Fruit fly (Drosophila melanogaster) whole organism, embryonic: Measurements from ENCODE around the gene CG9498.

Experiments used
- Atf3 ChIP-seq: fragments of 200-800 bp; sonication (Bioruptor generic); optimal IDR thresholded peaks from 3 replicates; lab custom pipeline; 2016; ENCODE audit warnings: missing biosample characterization, missing genetic modification characterization
- CG10654 ChIP-seq: fragments of 200-800 bp; sonication (Bioruptor generic); optimal IDR thresholded peaks from 2 replicates; lab custom pipeline; 2016; ENCODE audit warnings: missing biosample characterization, missing genetic modification characterization
- CG15696 ChIP-seq: fragments of 200-800 bp; sonication (Bioruptor generic); optimal IDR thresholded peaks from 2 replicates; lab custom pipeline; 2019; ENCODE audit warnings: missing biosample characterization, mild to moderate bottlenecking, missing genetic modification characterization, moderate library complexity
- CG1603 ChIP-seq: fragments of 200-800 bp; sonication (Bioruptor generic); optimal IDR thresholded peaks from 2 replicates; lab custom pipeline; 2019; ENCODE audit warnings: missing biosample characterization, mild to moderate bottlenecking, missing genetic modification characterization, moderate library complexity
- CG8478 ChIP-seq: fragments of >200 bp; optimal IDR thresholded peaks from 2 replicates; lab custom pipeline; 2018
- CG9437 ChIP-seq: fragments of 200-800 bp; sonication (Bioruptor generic); optimal IDR thresholded peaks from 2 replicates; lab custom pipeline; 2018; ENCODE audit warnings: missing biosample characterization, mild to moderate bottlenecking, missing genetic modification characterization
- Camta ChIP-seq: fragments of 200-800 bp; sonication (Bioruptor generic); optimal IDR thresholded peaks from 2 replicates; lab custom pipeline; 2016; ENCODE audit warnings: missing biosample characterization, missing genetic modification characterization
- Dad ChIP-seq: fragments of 200-800 bp; sonication (Bioruptor generic); optimal IDR thresholded peaks from 3 replicates; lab custom pipeline; 2016; ENCODE audit warnings: missing biosample characterization, missing genetic modification characterization
- Doc2 ChIP-seq: fragments of 200-800 bp; sonication (Bioruptor generic); IDR thresholded peaks from 2 replicates; pipeline ENCODE4 v1.3.6; 2022; ENCODE audit warnings: missing biosample characterization, missing genetic modification characterization
- chn ChIP-seq: fragments of 200-800 bp; sonication (Bioruptor generic); optimal IDR thresholded peaks from 2 replicates; lab custom pipeline; 2016; ENCODE audit warnings: missing biosample characterization, missing genetic modification characterization
- dimm ChIP-seq: fragments of 200-800 bp; sonication (Bioruptor generic); IDR thresholded peaks from 2 replicates; pipeline ENCODE4 v1.3.6; 2022; ENCODE audit warnings: missing biosample characterization, missing genetic modification characterization
- fd102C ChIP-seq: fragments of 200-800 bp; sonication (Bioruptor generic); optimal IDR thresholded peaks from 2 replicates; lab custom pipeline; 2018; ENCODE audit warnings: missing biosample characterization, mild to moderate bottlenecking, missing genetic modification characterization, moderate library complexity
- grn ChIP-seq: fragments of 200-800 bp; sonication (Bioruptor generic); optimal IDR thresholded peaks from 3 replicates; lab custom pipeline; 2017; ENCODE audit warnings: missing biosample characterization, missing genetic modification characterization

DNA sequence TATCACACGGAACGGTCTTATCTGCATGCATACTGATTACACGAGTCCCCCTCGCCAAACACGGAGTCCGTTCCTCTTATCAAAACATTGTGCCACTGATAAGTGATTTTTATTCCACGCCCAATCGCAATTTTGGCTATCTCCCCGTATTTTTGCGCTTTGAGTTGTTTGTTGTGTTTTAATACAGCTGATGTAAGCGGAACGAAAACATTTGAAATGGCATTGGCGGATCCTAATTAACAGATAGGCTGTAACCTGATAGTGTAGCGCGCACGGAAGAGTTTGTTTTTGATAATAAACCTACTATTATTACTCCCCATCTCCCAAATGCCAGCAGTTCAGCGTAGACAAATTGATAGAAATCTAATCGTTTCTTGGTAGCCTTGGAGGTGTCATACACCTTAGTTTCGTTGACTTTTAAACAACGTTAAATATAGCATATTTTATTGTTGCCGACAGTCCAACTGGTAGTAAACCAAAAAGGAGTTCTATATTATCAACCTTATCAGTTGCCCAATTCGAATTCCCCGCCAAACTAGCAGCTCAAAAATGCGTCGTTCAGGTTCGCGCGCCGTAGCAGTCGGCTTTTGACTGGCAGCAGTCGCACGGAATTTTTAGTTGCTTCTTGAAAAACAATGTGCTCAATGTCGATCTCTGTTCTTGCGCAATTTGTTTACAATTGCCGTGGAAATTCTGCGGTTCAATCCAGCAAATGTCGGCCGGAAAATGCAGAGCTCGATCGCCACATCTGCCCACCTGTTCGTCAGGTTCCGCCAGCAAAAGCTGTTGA lies 7.6 kb downstream of the CG9498 start:
- TF ChIP-seq dimm (GFP tag; lab: Robert Waterston, UW) = no peak
- TF ChIP-seq CG1603 = no peak
- TF ChIP-seq CG15696 (tag; lab: Kevin White, UChicago) = no peak
- TF ChIP-seq CG9437 (GFP tag; lab: Kevin White, UChicago) = peak; percentile 40
- TF ChIP-seq CG10654 = no peak
- no peak for TF ChIP-seq CG8478
- TF ChIP-seq grn = peak; percentile 90
- TF ChIP-seq Dad (GFP tag; lab: Kevin White, UChicago) = no peak
- no peak for TF ChIP-seq fd102C (GFP tag; lab: Kevin White, UChicago)
- no peak for TF ChIP-seq Camta (GFP tag; lab: Kevin White, UChicago)
- TF ChIP-seq Atf3 (GFP tag; lab: Kevin White, UChicago) = no peak
- no peak for TF ChIP-seq chn (GFP tag; lab: Kevin White, UChicago)
- no peak for TF ChIP-seq Doc2 (GFP tag; lab: Robert Waterston, UW)
